Worm (Caenorhabditis elegans): ENCODE data around the gene far-3.
A peak's percentile ranks its signal among the peaks of the same experiment; 100 is the strongest.

Gene far-3

ce11 chrV:13041666-13042065, 44.3 kb upstream of the far-3 start, which contains the start of gene scyl-1 (continued):
- TF ChIP-seq arid-1 (GFP tag; conservative IDR thresholded peaks at IDR 0.05): 0 out of 2 replicates have a peak, but pooled peaks have one; percentile 25
- TF ChIP-seq T26A8.4 (GFP tag; IDR thresholded peaks at IDR 0.05): peak; percentile 75
- TF ChIP-seq lin-13 (GFP tag; optimal IDR thresholded peaks at IDR 0.05): peak; percentile 74
- TF ChIP-seq dve-1 (tag; optimal IDR thresholded peaks at IDR 0.05; ENCODE audit: insufficient read depth): peak; percentile 84
- no peak for TF ChIP-seq snpc-1.2 (GFP tag; IDR thresholded peaks at IDR 0.05)
- TF ChIP-seq madf-5 (GFP tag; IDR thresholded peaks at IDR 0.05): no peak
- peak; percentile 36 for TF ChIP-seq nhr-48 (tag; optimal IDR thresholded peaks at IDR 0.05)
- peak; percentile 48 for TF ChIP-seq nhr-25 (tag; optimal IDR thresholded peaks at IDR 0.05; ENCODE audit: borderline replicate concordance, insufficient read depth)
- peak; percentile 66 for TF ChIP-seq nhr-42 (GFP tag; IDR thresholded peaks at IDR 0.05)
- peak; percentile 59 for TF ChIP-seq ctbp-1 (GFP tag; IDR thresholded peaks at IDR 0.05)
- TF ChIP-seq hmg-1.1 (GFP tag; IDR thresholded peaks at IDR 0.05): peak; percentile 52
- peak; percentile 68 for TF ChIP-seq rbr-2 (tag; optimal IDR thresholded peaks at IDR 0.05)
- no peak for TF ChIP-seq mdt-29 (GFP tag; IDR thresholded peaks at IDR 0.05)
- TF ChIP-seq dmd-8 (GFP tag; IDR thresholded peaks at IDR 0.05): no peak
- TF ChIP-seq spr-1 (tag; optimal IDR thresholded peaks at IDR 0.05): peak; percentile 10
- TF ChIP-seq dmd-9 (GFP tag; IDR thresholded peaks at IDR 0.05): no peak
- TF ChIP-seq ama-1 (optimal IDR thresholded peaks at IDR 0.05): no peak
- TF ChIP-seq daf-16 (GFP tag; optimal IDR thresholded peaks at IDR 0.05): no peak
- TF ChIP-seq daf-16 (tag; optimal IDR thresholded peaks at IDR 0.05): no peak
- TF ChIP-seq lin-39 (tag; optimal IDR thresholded peaks at IDR 0.05): no peak

ce11 chrV:13036466-13036865, 39.1 kb upstream of the far-3 start, which contains the start of gene W07G4.2:
Gene W07G4.2 (minus strand): TSS chrV:13036566.
- no peak for TF ChIP-seq unc-39 (tag; optimal IDR thresholded peaks at IDR 0.05)
- TF ChIP-seq T26A8.4 (GFP tag; IDR thresholded peaks at IDR 0.05): no peak
- TF ChIP-seq F37D6.2 (tag; optimal IDR thresholded peaks at IDR 0.05): no peak
- TF ChIP-seq lin-13 (GFP tag; optimal IDR thresholded peaks at IDR 0.05): no peak
- no peak for TF ChIP-seq dve-1 (tag; optimal IDR thresholded peaks at IDR 0.05; ENCODE audit: insufficient read depth)
- no peak for TF ChIP-seq snpc-1.2 (GFP tag; IDR thresholded peaks at IDR 0.05)
- no peak for TF ChIP-seq lin-39 (tag; optimal IDR thresholded peaks at IDR 0.05)
- no peak for TF ChIP-seq snpc-4 (tag; optimal IDR thresholded peaks at IDR 0.05)

ce11 chrV:13034604-13035003, 37.3 kb upstream of the far-3 start, which contains the start of gene W07G4.7:
Gene W07G4.7 (minus strand): TSS chrV:13034704.
- TF ChIP-seq hif-1 (tag; optimal IDR thresholded peaks at IDR 0.05) (no peak), Y48G9A.11 (GFP tag; IDR thresholded peaks at IDR 0.05) (no peak), nhr-111 (GFP tag; optimal IDR thresholded peaks at IDR 0.05) (no peak), F26F4.8 (GFP tag; conservative IDR thresholded peaks at IDR 0.05) (no peak), lir-3 (tag; optimal IDR thresholded peaks at IDR 0.05) (no peak), nhr-237 (tag; optimal IDR thresholded peaks at IDR 0.05) (no peak), Y105C5A.15 (GFP tag; IDR thresholded peaks at IDR 0.05) (no peak), R02D3.7 (tag; optimal IDR thresholded peaks at IDR 0.05) (no peak), arid-1 (GFP tag; conservative IDR thresholded peaks at IDR 0.05) (no peak), daf-8 (GFP tag; IDR thresholded peaks at IDR 0.05) (no peak), mdt-29 (GFP tag; IDR thresholded peaks at IDR 0.05) (no peak), ceh-62 (tag; optimal IDR thresholded peaks at IDR 0.05) (no peak), nhr-48 (tag; optimal IDR thresholded peaks at IDR 0.05) (no peak), mes-2 (tag; optimal IDR thresholded peaks at IDR 0.05; ENCODE audit: poor library complexity, severe bottlenecking) (no peak), zfp-3 (GFP tag; conservative IDR thresholded peaks at IDR 0.05) (no peak), tag-97 (GFP tag; IDR thresholded peaks at IDR 0.05) (no peak), lin-39 (tag; optimal IDR thresholded peaks at IDR 0.05) (no peak), dmd-8 (GFP tag; IDR thresholded peaks at IDR 0.05) (no peak), ces-1 (GFP tag; optimal IDR thresholded peaks at IDR 0.05) (no peak)
